Worm (Caenorhabditis elegans) whole organism, young adult: ENCODE data around the gene nlp-27.

Source experiments
- ama-1 ChIP-seq, 3 experiments: fragments of 150-350 bp in 1 of 3; sonication (generic microtip) in 2 of 3; optimal IDR thresholded peaks; 2 replicates each; lab custom pipeline; 2014 to 2018; ENCODE audit warnings: missing biosample characterization in 2 of 3, missing genetic modification characterization in 2 of 3, missing genetic modification reagents in 2 of 3
- hlh-12 ChIP-seq: sonication (generic microtip); optimal IDR thresholded peaks from 2 replicates; lab custom pipeline; 2016; ENCODE audit warnings: missing genetic modification characterization, missing compliant biosample characterization
- hrde-1 ChIP-seq: sonication (generic microtip); optimal IDR thresholded peaks from 2 replicates; lab custom pipeline; 2016; ENCODE audit warnings: missing genetic modification characterization, mild to moderate bottlenecking, missing compliant biosample characterization, moderate library complexity, missing genotype, missing genetic modification reagents, borderline replicate concordance
- mcd-1 ChIP-seq: fragments of 200-800 bp; sonication (Bioruptor generic); IDR thresholded peaks from 2 replicates; pipeline ENCODE4 v1.3.6; 2022; ENCODE audit warnings: missing genetic modification reagents, missing genetic modification characterization, missing compliant biosample characterization
- pha-4 ChIP-seq: fragments of 150-350 bp; sonication (generic microtip); optimal IDR thresholded peaks from 2 replicates; lab custom pipeline; 2014; ENCODE audit warnings: missing biosample characterization, missing genetic modification reagents, missing genetic modification characterization
- snpc-4 ChIP-seq, 5 experiments: fragments of 150-350 bp in 1 of 5; sonication (generic microtip) in 4 of 5; optimal IDR thresholded peaks; 2 replicates each; lab custom pipeline; 2014 to 2018; ENCODE audit warnings: missing genetic modification characterization in 5 of 5, missing biosample characterization in 3 of 5, antibody characterized with exemption in 2 of 5, mild to moderate bottlenecking in 2 of 5, missing compliant biosample characterization in 2 of 5, missing genotype in 2 of 5, moderate library complexity in 2 of 5, missing genetic modification reagents in 1 of 5

- TF ChIP-seq snpc-4 (GFP tag; optimal IDR thresholded peaks at IDR 0.05; lab: Kevin White, UChicago) (no peak), snpc-4 (tag; optimal IDR thresholded peaks at IDR 0.05; lab: Kevin White, UChicago) (no peak), pha-4 (tag; lab: Kevin White, UChicago) (no peak), hrde-1 (no peak), mcd-1 (GFP tag; lab: Robert Waterston, UW) (no peak), hlh-12 (tag; lab: Kevin White, UChicago) (no peak), ama-1 (optimal IDR thresholded peaks at IDR 0.05; lab: Kevin White, UChicago) (no peak), ama-1 (GFP tag; optimal IDR thresholded peaks at IDR 0.05; lab: Kevin White, UChicago) (no peak)
Measured at ce11 chrV:4029627-4030026, 40.4 kb downstream of the nlp-27 start.
